Fruit fly (Drosophila melanogaster): ENCODE measurements around the gene CG33169.

CG33169 gene

dm6 chr3L:22878723-22879343 is 15.2 kb downstream of the CG33169 start, which contains the start of the genes Chro and Ssl1 (continued):
- peak; percentile 100 for TF ChIP-seq HmgD (GFP tag; optimal IDR thresholded peaks at IDR 0.05)
- TF ChIP-seq CG2116 (GFP tag; optimal IDR thresholded peaks at IDR 0.05): peak; percentile 98
- peak; percentile 100 for TF ChIP-seq Aef1 (GFP tag; IDR thresholded peaks at IDR 0.05)
- TF ChIP-seq Lpt (GFP tag; optimal IDR thresholded peaks at IDR 0.05): no peak
- peak; percentile 100 for TF ChIP-seq CG7786 (GFP tag; optimal IDR thresholded peaks at IDR 0.05)
- peak; percentile 100 for TF ChIP-seq Side (GFP tag; optimal IDR thresholded peaks at IDR 0.05)
- peak; percentile 99 for TF ChIP-seq dati (GFP tag; IDR thresholded peaks at IDR 0.05)
- peak; percentile 96 for TF ChIP-seq exex (tag; optimal IDR thresholded peaks at IDR 0.05)
- peak; percentile 92 for TF ChIP-seq Deaf1 (tag; optimal IDR thresholded peaks at IDR 0.05)
- TF ChIP-seq CG9797 (GFP tag; optimal IDR thresholded peaks at IDR 0.05): peak; percentile 91
- peak; percentile 87 for TF ChIP-seq bigmax (GFP tag; optimal IDR thresholded peaks at IDR 0.05)
- TF ChIP-seq bcd (GFP tag; optimal IDR thresholded peaks at IDR 0.05): peak; percentile 100
- peak; percentile 100 for TF ChIP-seq stc (GFP tag; IDR thresholded peaks at IDR 0.05)
- peak; percentile 99 for TF ChIP-seq rib (GFP tag; IDR thresholded peaks at IDR 0.05)
- peak; percentile 100 for TF ChIP-seq CG12104 (GFP tag; optimal IDR thresholded peaks at IDR 0.05)
- peak; percentile 99 for TF ChIP-seq D19A (tag; optimal IDR thresholded peaks at IDR 0.05)
- TF ChIP-seq da (GFP tag; optimal IDR thresholded peaks at IDR 0.05): peak; percentile 100
- peak; percentile 100 for TF ChIP-seq CG6689 (GFP tag; IDR thresholded peaks at IDR 0.05)
- TF ChIP-seq CG15269 (tag; optimal IDR thresholded peaks at IDR 0.05): peak; percentile 100
- peak; percentile 98 for TF ChIP-seq her (GFP tag; optimal IDR thresholded peaks at IDR 0.05)
- peak; percentile 100 for TF ChIP-seq CG6854 (GFP tag; optimal IDR thresholded peaks at IDR 0.05)
- peak; percentile 100 for TF ChIP-seq fd96Cb (tag; optimal IDR thresholded peaks at IDR 0.05)

dm6 chr3L:22879344-22879723 is 15.7 kb downstream of the CG33169 start:
- TF ChIP-seq CG13296 (GFP tag; optimal IDR thresholded peaks at IDR 0.05): no peak
- TF ChIP-seq CG1832 (GFP tag; optimal IDR thresholded peaks at IDR 0.05): no peak
- TF ChIP-seq fd3F (GFP tag; optimal IDR thresholded peaks at IDR 0.05): no peak
- no peak for TF ChIP-seq CG1647 (GFP tag; optimal IDR thresholded peaks at IDR 0.05)
- TF ChIP-seq CG18476 (GFP tag; optimal IDR thresholded peaks at IDR 0.05): no peak
- no peak for TF ChIP-seq D (optimal IDR thresholded peaks at IDR 0.05)
- TF ChIP-seq D (GFP tag; optimal IDR thresholded peaks at IDR 0.05): no peak
- TF ChIP-seq CG7357 (GFP tag; IDR thresholded peaks at IDR 0.05): no peak
- no peak for TF ChIP-seq CG8089 (GFP tag; optimal IDR thresholded peaks at IDR 0.05)
- TF ChIP-seq Med (GFP tag): peak; percentile 53
- no peak for TF ChIP-seq CG10431 (GFP tag; optimal IDR thresholded peaks at IDR 0.05)
- TF ChIP-seq Bgb (GFP tag; IDR thresholded peaks at IDR 0.05; ENCODE audit: partially characterized antibody): no peak
- peak; percentile 55 for TF ChIP-seq Ets65A (GFP tag)
- TF ChIP-seq CG10462 (GFP tag; optimal IDR thresholded peaks at IDR 0.05): no peak
- TF ChIP-seq CG4328 (GFP tag; optimal IDR thresholded peaks at IDR 0.05): no peak

- peak; percentile 73 for TF ChIP-seq Med (GFP tag)
- peak; percentile 53 for TF ChIP-seq CG12769 (tag; optimal IDR thresholded peaks at IDR 0.05)
- TF ChIP-seq chinmo (GFP tag; IDR thresholded peaks at IDR 0.05; ENCODE audit: partially characterized antibody): peak; percentile 83; the same call in 2 of the 4 replicates
- TF ChIP-seq gce (GFP tag; IDR thresholded peaks at IDR 0.05): no peak
- TF ChIP-seq dpn (GFP tag; optimal IDR thresholded peaks at IDR 0.05): no peak
- no peak for TF ChIP-seq CG14667 (GFP tag; IDR thresholded peaks at IDR 0.05)
- TF ChIP-seq CG16779 (GFP tag; IDR thresholded peaks at IDR 0.05): 0 out of 2 replicates have a peak, but pooled peaks have one; percentile 23
- no peak for TF ChIP-seq Neu2 (GFP tag; optimal IDR thresholded peaks at IDR 0.05; ENCODE audit: borderline replicate concordance)
- peak; percentile 40 for TF ChIP-seq CG13894 (tag; optimal IDR thresholded peaks at IDR 0.05)
Observed at dm6 chr3L:22880914-22881313, 17.2 kb downstream of the CG33169 start, which contains the start of gene slif. Gene slif (plus strand): TSS chr3L:22881045.
